Worm (Caenorhabditis elegans) whole organism, L1 larva: ENCODE measurements around the gene T10C6.15.

Experiments
- fkh-8 ChIP-seq: sonication (generic microtip); optimal IDR thresholded peaks from 2 replicates; lab custom pipeline; 2016; ENCODE audit warnings: mild to moderate bottlenecking, missing genetic modification characterization, missing compliant biosample characterization
- zag-1 ChIP-seq: fragments of 150-350 bp; optimal IDR thresholded peaks from 2 replicates; lab custom pipeline; 2014; ENCODE audit warnings: missing biosample characterization, missing genetic modification characterization

DNA sequence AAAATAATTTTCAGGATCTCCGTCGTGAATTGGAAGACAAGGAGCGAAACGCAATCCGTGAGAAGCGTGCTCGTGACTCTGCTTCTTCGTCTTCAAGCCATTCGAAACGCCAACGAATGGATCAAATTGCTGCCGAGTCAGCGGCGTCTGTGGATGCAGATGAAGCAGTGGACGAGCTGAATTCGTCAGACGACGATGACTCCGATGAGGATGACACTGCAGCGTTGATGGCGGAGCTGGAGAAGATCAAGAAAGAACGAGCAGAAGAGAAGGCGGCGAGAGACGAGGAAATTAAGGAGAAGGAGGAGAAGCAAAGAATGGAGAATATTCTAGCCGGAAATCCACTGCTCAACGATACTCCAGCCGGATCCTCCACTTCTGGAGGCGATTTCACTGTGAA, 22.2 kb downstream of the T10C6.15 start:
- no peak for TF ChIP-seq fkh-8
- TF ChIP-seq zag-1 (tag; lab: Kevin White, UChicago): no peak
